Fruit fly (Drosophila melanogaster): Measurements from ENCODE around the gene smp-30.

Gene smp-30

DNA sequence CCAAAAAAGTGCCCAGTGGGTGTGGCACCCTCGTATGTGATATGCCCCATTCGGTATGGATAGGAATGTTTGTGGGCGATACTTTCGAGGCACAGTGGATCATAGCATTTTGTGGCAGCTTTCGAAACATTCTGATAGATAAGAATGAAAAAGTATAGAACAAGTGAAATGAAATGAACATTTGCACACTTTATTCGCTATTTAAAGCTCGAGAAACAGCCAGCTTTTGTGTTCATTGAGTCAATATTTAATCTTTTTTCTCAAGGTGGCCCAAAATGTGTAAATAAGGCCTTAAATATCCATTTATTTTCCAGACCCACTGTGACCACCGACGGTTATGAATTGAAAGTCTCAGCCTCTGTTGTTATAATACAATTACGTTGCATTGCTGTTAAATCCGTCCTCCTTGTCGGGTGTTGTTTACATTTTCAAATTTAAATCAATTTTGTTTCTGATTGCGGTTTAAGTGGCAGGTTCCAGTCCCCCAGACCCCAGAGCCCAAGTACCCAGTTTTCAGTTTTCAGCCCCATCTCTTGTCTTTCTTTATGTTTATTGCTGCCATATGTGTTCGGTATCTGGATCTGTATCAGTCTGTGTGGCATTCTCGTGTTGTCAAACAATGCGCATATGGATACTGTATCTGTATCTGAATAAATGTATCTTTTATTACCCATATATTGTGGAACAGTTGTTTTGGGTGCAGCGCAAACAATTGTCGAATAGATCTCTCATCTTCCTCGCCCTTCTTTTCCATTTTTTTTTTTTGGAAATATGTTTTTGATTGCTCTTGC lies 6.5 kb downstream of the smp-30 start (continued):
- TF ChIP-seq fd96Cb (tag; optimal IDR thresholded peaks at IDR 0.05) (peak; percentile 27), z (GFP tag; IDR thresholded peaks at IDR 0.05) (peak; percentile 21; the same call in 1 of the 3 replicates), tgo (GFP tag; IDR thresholded peaks at IDR 0.05) (peak; percentile 45; the same call in 1 of the 3 replicates), ato (GFP tag; IDR thresholded peaks at IDR 0.05; ENCODE audit: partially characterized antibody) (no peak), CG8089 (GFP tag; optimal IDR thresholded peaks at IDR 0.05) (no peak), Ravus (GFP tag; IDR thresholded peaks at IDR 0.05) (no peak), Dek (tag; optimal IDR thresholded peaks at IDR 0.05) (no peak), pan (optimal IDR thresholded peaks at IDR 0.05) (no peak), pan (GFP tag; optimal IDR thresholded peaks at IDR 0.05 in 1 of 2, IDR thresholded peaks at IDR 0.05 in 1 of 2) (no peak), CG7987 (GFP tag; optimal IDR thresholded peaks at IDR 0.05) (no peak), chif (GFP tag; optimal IDR thresholded peaks at IDR 0.05) (no peak), CG18619 (GFP tag; optimal IDR thresholded peaks at IDR 0.05) (no peak), CG17802 (tag; optimal IDR thresholded peaks at IDR 0.05) (no peak), hb (GFP tag; IDR thresholded peaks at IDR 0.05; ENCODE audit: partially characterized antibody) (no peak), bab2 (GFP tag; optimal IDR thresholded peaks at IDR 0.05) (no peak), CG15011 (GFP tag; optimal IDR thresholded peaks at IDR 0.05) (no peak), scrt (GFP tag; optimal IDR thresholded peaks at IDR 0.05) (no peak), jigr1 (GFP tag; IDR thresholded peaks at IDR 0.05) (no peak), CG4424 (GFP tag; optimal IDR thresholded peaks at IDR 0.05) (no peak), CG8388 (GFP tag; optimal IDR thresholded peaks at IDR 0.05) (peak; percentile 93), Dad (GFP tag; optimal IDR thresholded peaks at IDR 0.05) (no peak), CG7963 (GFP tag; IDR thresholded peaks at IDR 0.05; ENCODE audit: partially characterized antibody) (no peak), dpn (GFP tag; optimal IDR thresholded peaks at IDR 0.05) (peak in 1 of 2 experiments; percentile 11), ftz-f1 (GFP tag; optimal IDR thresholded peaks at IDR 0.05) (no peak), CG9727 (GFP tag; optimal IDR thresholded peaks at IDR 0.05) (no peak), Awh (GFP tag; IDR thresholded peaks at IDR 0.05) (no peak), Usf (GFP tag; optimal IDR thresholded peaks at IDR 0.05) (no peak), nerfin-1 (tag; optimal IDR thresholded peaks at IDR 0.05) (peak; percentile 6), CkIIα-i1 (GFP tag; IDR thresholded peaks at IDR 0.05) (no peak), CG14014 (GFP tag; IDR thresholded peaks at IDR 0.05) (no peak), jumu (GFP tag; optimal IDR thresholded peaks at IDR 0.05) (no peak), CG11695 (GFP tag; IDR thresholded peaks at IDR 0.05) (no peak), wdn (GFP tag; IDR thresholded peaks at IDR 0.05) (no peak), CG3847 (GFP tag; IDR thresholded peaks at IDR 0.05) (no peak), ro (GFP tag; IDR thresholded peaks at IDR 0.05) (no peak), gcm (GFP tag; optimal IDR thresholded peaks at IDR 0.05) (no peak), CG11247 (GFP tag; IDR thresholded peaks at IDR 0.05) (no peak), crol (GFP tag; IDR thresholded peaks at IDR 0.05) (no peak), Hand (GFP tag; optimal IDR thresholded peaks at IDR 0.05) (no peak), CG6854 (GFP tag; optimal IDR thresholded peaks at IDR 0.05) (no peak), CG32532 (GFP tag; IDR thresholded peaks at IDR 0.05) (no peak), CG3726 (GFP tag; IDR thresholded peaks at IDR 0.05) (no peak), CG8478 (optimal IDR thresholded peaks at IDR 0.05) (no peak), Meics (GFP tag; optimal IDR thresholded peaks at IDR 0.05) (peak; percentile 27), CG11085 (GFP tag; IDR thresholded peaks at IDR 0.05) (no peak), caup (GFP tag; optimal IDR thresholded peaks at IDR 0.05; ENCODE audit: severe bottlenecking) (no peak), prd (optimal IDR thresholded peaks at IDR 0.05) (no peak), prd (GFP tag; IDR thresholded peaks at IDR 0.05) (0 out of 3 replicates have a peak, but pooled peaks have one; percentile 10), CG17359 (tag; optimal IDR thresholded peaks at IDR 0.05) (peak; percentile 43), rib (GFP tag; IDR thresholded peaks at IDR 0.05) (no peak), org-1 (GFP tag; optimal IDR thresholded peaks at IDR 0.05) (no peak)

Measured in whole organism, embryonic.